Worm (Caenorhabditis elegans) whole organism, midembryonic: ENCODE results near the gene mif-1.

ENCODE experiments used
- T22C8.4 ChIP-seq: fragments of 200-800 bp; sonication (Bioruptor generic); IDR thresholded peaks from 2 replicates; pipeline ENCODE4 v1.3.6; 2022; ENCODE audit warnings: missing genetic modification characterization, missing compliant biosample characterization
- cog-1 ChIP-seq: sonication (generic microtip); optimal IDR thresholded peaks from 2 replicates; lab custom pipeline; 2016; ENCODE audit warnings: missing genetic modification characterization, missing compliant biosample characterization
- flt-1 ChIP-seq: fragments of 200-800 bp; sonication (Bioruptor generic); IDR thresholded peaks from 2 replicates; pipeline ENCODE4 v1.3.6; 2022; ENCODE audit warnings: missing genetic modification characterization, missing compliant biosample characterization
- klf-2 ChIP-seq: fragments of 200-800 bp; sonication (Bioruptor generic); conservative IDR thresholded peaks from 2 replicates; pipeline ENCODE4 v1.3.6; 2022; ENCODE audit warnings: missing genetic modification reagents, missing genetic modification characterization, missing compliant biosample characterization
- med-1 ChIP-seq: sonication (generic microtip); optimal IDR thresholded peaks from 2 replicates; lab custom pipeline; 2017; ENCODE audit warnings: missing genetic modification characterization, mild to moderate bottlenecking, missing compliant biosample characterization, antibody characterized with exemption, missing genetic modification reagents; ENCODE audit not compliant: insufficient read depth
- ref-1 ChIP-seq: fragments of 200-800 bp; sonication (Bioruptor generic); conservative IDR thresholded peaks from 2 replicates; pipeline ENCODE4 v1.3.6; 2022; ENCODE audit warnings: missing genetic modification reagents, missing genetic modification characterization, missing compliant biosample characterization
- tab-1 ChIP-seq: fragments of 200-800 bp; sonication (Bioruptor generic); IDR thresholded peaks from 2 replicates; pipeline ENCODE4 v1.3.6; 2022; ENCODE audit warnings: missing genetic modification characterization, missing compliant biosample characterization
- ztf-23 ChIP-seq: fragments of 200-800 bp; sonication (Bioruptor generic); IDR thresholded peaks from 2 replicates; pipeline ENCODE4 v1.3.6; 2022; ENCODE audit warnings: missing genetic modification reagents, missing genetic modification characterization, missing compliant biosample characterization
- ztf-29 ChIP-seq: fragments of 200-800 bp; sonication (Bioruptor generic); IDR thresholded peaks from 2 replicates; pipeline ENCODE4 v1.3.6; 2022; ENCODE audit warnings: missing genetic modification reagents, missing genetic modification characterization, missing compliant biosample characterization

ce11 chrIII:11892939-11893338, 45.0 kb downstream of the mif-1 start, which contains the start of gene Y56A3A.41:
- TF ChIP-seq T22C8.4 (GFP tag; lab: Robert Waterston, UW): no peak
- TF ChIP-seq flt-1: no peak
- no peak for TF ChIP-seq ztf-29
- TF ChIP-seq med-1 (GFP tag; lab: Kevin White, UChicago): no peak
- no peak for TF ChIP-seq ztf-23 (GFP tag; lab: Robert Waterston, UW)
- TF ChIP-seq cog-1: no peak
- no peak for TF ChIP-seq klf-2 (GFP tag; lab: Robert Waterston, UW)
- TF ChIP-seq ref-1 (GFP tag; lab: Robert Waterston, UW): no peak
- TF ChIP-seq tab-1: no peak
